Fruit fly (Drosophila melanogaster) whole organism, adult: ENCODE measurements around the gene toc.

Experiments used
- CG11617 ChIP-seq: fragments of 200-800 bp; sonication (Bioruptor generic); optimal IDR thresholded peaks from 2 replicates; lab custom pipeline; 2017; ENCODE audit warnings: mild to moderate bottlenecking, missing biosample characterization, missing genetic modification reagents, missing genetic modification characterization
- CG12768 ChIP-seq: fragments of 200-800 bp; sonication (Bioruptor generic); optimal IDR thresholded peaks from 2 replicates; lab custom pipeline; 2017; ENCODE audit warnings: missing biosample characterization, missing genetic modification characterization, mild to moderate bottlenecking, moderate library complexity, missing genetic modification reagents
- CG33017 ChIP-seq: fragments of 200-800 bp; sonication (Bioruptor generic); optimal IDR thresholded peaks from 2 replicates; lab custom pipeline; 2018; ENCODE audit warnings: missing biosample characterization, mild to moderate bottlenecking, missing genetic modification characterization, moderate library complexity
- CG7101 ChIP-seq: fragments of 200-800 bp; sonication (Bioruptor generic); optimal IDR thresholded peaks from 2 replicates; lab custom pipeline; 2018; ENCODE audit warnings: missing biosample characterization, mild to moderate bottlenecking, missing genetic modification characterization, moderate library complexity
- Mnt ChIP-seq: fragments of 200-800 bp; sonication (Bioruptor generic); optimal IDR thresholded peaks from 2 replicates; lab custom pipeline; 2016; ENCODE audit warnings: missing biosample characterization, mild to moderate bottlenecking, missing genetic modification characterization
- bab1 ChIP-seq: fragments of 200-800 bp; sonication (Bioruptor generic); optimal IDR thresholded peaks from 3 replicates; lab custom pipeline; 2019; ENCODE audit warnings: missing biosample characterization, mild to moderate bottlenecking, missing genetic modification characterization, moderate library complexity
- cnc ChIP-seq, 2 experiments: fragments of >200 bp; optimal IDR thresholded peaks; 2 replicates each; lab custom pipeline; 2017
- kay ChIP-seq: fragments of 200-800 bp; sonication (Bioruptor generic); peaks from one replicate; lab custom pipeline; 2016; ENCODE audit warnings: missing biosample characterization, missing genetic modification characterization, borderline replicate concordance
- pad ChIP-seq: fragments of 200-800 bp; sonication (Bioruptor generic); optimal IDR thresholded peaks from 3 replicates; lab custom pipeline; 2017; ENCODE audit warnings: missing biosample characterization, missing genetic modification characterization, mild to moderate bottlenecking, moderate library complexity, missing genetic modification reagents
- toe ChIP-seq: fragments of 200-800 bp; sonication (Bioruptor generic); optimal IDR thresholded peaks from 2 replicates; lab custom pipeline; 2016; ENCODE audit warnings: missing biosample characterization, missing genetic modification characterization

dm6 chr2L:3022986-3023385 is 121.6 kb downstream of the toc start, which contains the start of the genes alpha4GT1 and Prp40:
- TF ChIP-seq cnc (optimal IDR thresholded peaks at IDR 0.05; lab: Kevin White, UChicago) (no peak), CG7101 (no peak), pad (GFP tag; lab: Kevin White, UChicago) (no peak), toe (no peak), bab1 (GFP tag; lab: Kevin White, UChicago) (peak; percentile 16), CG33017 (tag; lab: Kevin White, UChicago) (no peak), Mnt (GFP tag; lab: Kevin White, UChicago) (peak; percentile 31), CG12768 (GFP tag; lab: Kevin White, UChicago) (no peak), CG11617 (GFP tag; lab: Kevin White, UChicago) (no peak), kay (GFP tag; lab: Kevin White, UChicago) (no peak)
